Fruit fly (Drosophila melanogaster) whole organism, embryonic: ENCODE results near the gene GC2.

ENCODE experiments used
- ATbp ChIP-seq: fragments of 200-800 bp; sonication (Bioruptor generic); optimal IDR thresholded peaks from 2 replicates; lab custom pipeline; 2017; ENCODE audit warnings: missing biosample characterization, mild to moderate bottlenecking, missing genetic modification characterization, missing genetic modification reagents
- Ada2b ChIP-seq: fragments of 200-800 bp; sonication (Bioruptor generic); IDR thresholded peaks from 2 replicates; pipeline ENCODE4 v1.3.6; 2022; ENCODE audit warnings: missing biosample characterization, missing genetic modification characterization
- BtbVII ChIP-seq: fragments of 200-800 bp; sonication (Bioruptor generic); optimal IDR thresholded peaks from 3 replicates; lab custom pipeline; 2017; ENCODE audit warnings: missing biosample characterization, mild to moderate bottlenecking, missing genetic modification characterization
- CG11695 ChIP-seq: fragments of 200-800 bp; sonication (Bioruptor generic); IDR thresholded peaks from 3 replicates; pipeline ENCODE4 v1.3.6; 2022; ENCODE audit warnings: missing biosample characterization, missing genetic modification characterization
- CG12155 ChIP-seq: fragments of 200-800 bp; sonication (Bioruptor generic); optimal IDR thresholded peaks from 3 replicates; lab custom pipeline; 2016; ENCODE audit warnings: missing biosample characterization, missing genetic modification characterization
- CG12299 ChIP-seq: fragments of 200-800 bp; sonication (Bioruptor generic); optimal IDR thresholded peaks from 2 replicates; lab custom pipeline; 2018; ENCODE audit warnings: missing biosample characterization, mild to moderate bottlenecking, missing genetic modification characterization
- CG14710 ChIP-seq: fragments of 200-800 bp; sonication (Bioruptor generic); optimal IDR thresholded peaks from 3 replicates; lab custom pipeline; 2019; ENCODE audit warnings: missing biosample characterization, mild to moderate bottlenecking, missing genetic modification characterization, moderate library complexity
- CG16815 ChIP-seq: fragments of 200-800 bp; sonication (Bioruptor generic); optimal IDR thresholded peaks from 3 replicates; lab custom pipeline; 2017; ENCODE audit warnings: missing biosample characterization, mild to moderate bottlenecking, missing genetic modification characterization
- CG17612 ChIP-seq: fragments of 200-800 bp; sonication (Bioruptor generic); IDR thresholded peaks from 2 replicates; pipeline ENCODE4 v1.3.6; 2022; ENCODE audit warnings: missing biosample characterization, missing genetic modification characterization
- CG30020 ChIP-seq: fragments of 200-800 bp; optimal IDR thresholded peaks from 2 replicates; lab custom pipeline; 2019; ENCODE audit warnings: missing biosample characterization, mild to moderate bottlenecking, missing genetic modification characterization, moderate library complexity
- CG32532 ChIP-seq: fragments of 200-800 bp; sonication (Bioruptor generic); IDR thresholded peaks from 2 replicates; pipeline ENCODE4 v1.3.6; 2022; ENCODE audit warnings: missing biosample characterization, missing genetic modification characterization
- CG3407 ChIP-seq: fragments of 200-800 bp; sonication (Bioruptor generic); optimal IDR thresholded peaks from 2 replicates; lab custom pipeline; 2018; ENCODE audit warnings: missing biosample characterization, mild to moderate bottlenecking, missing genetic modification characterization
- CG3726 ChIP-seq: fragments of 200-800 bp; sonication (Bioruptor generic); IDR thresholded peaks from 3 replicates; pipeline ENCODE4, ENCODE4 v1.3.6; 2022; ENCODE audit warnings: missing biosample characterization, missing genetic modification characterization
- CG43689 ChIP-seq: fragments of 200-800 bp; sonication (Bioruptor generic); IDR thresholded peaks from 2 replicates; pipeline ENCODE4 v1.3.6; 2022; ENCODE audit warnings: missing biosample characterization, missing genetic modification characterization
- CG5953 ChIP-seq: fragments of 200-800 bp; sonication (Bioruptor generic); IDR thresholded peaks from 2 replicates; pipeline ENCODE4 v1.3.6; 2022; ENCODE audit warnings: missing biosample characterization, missing genetic modification characterization
- CG6654 ChIP-seq: fragments of 200-800 bp; sonication (Bioruptor generic); optimal IDR thresholded peaks from 2 replicates; lab custom pipeline; 2017; ENCODE audit warnings: missing biosample characterization, mild to moderate bottlenecking, missing genetic modification characterization
- CG6791 ChIP-seq: fragments of 200-800 bp; sonication (Bioruptor generic); IDR thresholded peaks from 3 replicates; pipeline ENCODE4 v1.3.6; 2022; ENCODE audit warnings: missing biosample characterization, missing genetic modification characterization; ENCODE audit not compliant: partially characterized antibody
- CG7786 ChIP-seq: fragments of 200-800 bp; sonication (Bioruptor generic); optimal IDR thresholded peaks from 2 replicates; lab custom pipeline; 2016; ENCODE audit warnings: missing biosample characterization, missing genetic modification characterization
- CG9932 ChIP-seq: fragments of 200-800 bp; sonication (Bioruptor generic); IDR thresholded peaks from 2 replicates; pipeline ENCODE4 v1.3.6; 2022; ENCODE audit warnings: missing biosample characterization, missing genetic modification characterization
- CoRest ChIP-seq: fragments of 200-800 bp; sonication (Bioruptor generic); optimal IDR thresholded peaks from 3 replicates; lab custom pipeline; 2018; ENCODE audit warnings: missing biosample characterization, mild to moderate bottlenecking, missing genetic modification characterization, moderate library complexity
- Deaf1 ChIP-seq: fragments of 200-800 bp; optimal IDR thresholded peaks from 3 replicates; lab custom pipeline; 2019; ENCODE audit warnings: missing biosample characterization, mild to moderate bottlenecking, missing genetic modification characterization, moderate library complexity
- Dip2 ChIP-seq: fragments of 200-800 bp; sonication (Bioruptor generic); IDR thresholded peaks from 2 replicates; pipeline ENCODE4 v1.3.6; 2022; ENCODE audit warnings: missing biosample characterization, missing genetic modification characterization
- Drgx ChIP-seq: fragments of 200-800 bp; sonication (Bioruptor generic); IDR thresholded peaks from 2 replicates; pipeline ENCODE4 v1.3.6; 2022; ENCODE audit warnings: missing biosample characterization, missing genetic modification characterization
- H15 ChIP-seq: fragments of 200-800 bp; sonication (Bioruptor generic); IDR thresholded peaks from 3 replicates; pipeline ENCODE4 v1.3.6; 2022; ENCODE audit warnings: missing biosample characterization, missing genetic modification characterization
- HLH3B ChIP-seq: fragments of 200-800 bp; sonication (Bioruptor generic); IDR thresholded peaks from 2 replicates; pipeline ENCODE4 v1.3.6; 2022; ENCODE audit warnings: missing biosample characterization, missing genetic modification characterization
- Hmr ChIP-seq: fragments of 200-800 bp; sonication (Bioruptor generic); optimal IDR thresholded peaks from 3 replicates; lab custom pipeline; 2017; ENCODE audit warnings: mild to moderate bottlenecking, missing biosample characterization, missing genetic modification reagents, missing genetic modification characterization
- MBD-R2 ChIP-seq: fragments of 200-800 bp; sonication (Bioruptor generic); IDR thresholded peaks from 2 replicates; pipeline ENCODE4 v1.3.6; 2022; ENCODE audit warnings: missing biosample characterization, missing genetic modification characterization
- MESR4 ChIP-seq: fragments of 200-800 bp; sonication (Bioruptor generic); optimal IDR thresholded peaks from 2 replicates; lab custom pipeline; 2018; ENCODE audit warnings: missing biosample characterization, mild to moderate bottlenecking, missing genetic modification characterization, moderate library complexity
- MTF-1 ChIP-seq: fragments of 200-800 bp; sonication (Bioruptor generic); optimal IDR thresholded peaks from 2 replicates; lab custom pipeline; 2018; ENCODE audit warnings: missing biosample characterization, mild to moderate bottlenecking, missing genetic modification characterization, borderline replicate concordance
- Mes4 ChIP-seq: fragments of 200-800 bp; sonication (Bioruptor generic); optimal IDR thresholded peaks from 2 replicates; lab custom pipeline; 2016; ENCODE audit warnings: missing biosample characterization, missing genetic modification characterization
- Myb ChIP-seq: fragments of 200-800 bp; sonication (Bioruptor generic); optimal IDR thresholded peaks from 2 replicates; lab custom pipeline; 2016; ENCODE audit warnings: missing biosample characterization, missing genetic modification characterization
- Optix ChIP-seq: fragments of 200-800 bp; sonication (Bioruptor generic); IDR thresholded peaks from 3 replicates; pipeline ENCODE4 v1.3.6; 2022; ENCODE audit warnings: missing biosample characterization, missing genetic modification characterization
- Sox100B ChIP-seq: fragments of 200-800 bp; sonication (Bioruptor generic); optimal IDR thresholded peaks from 3 replicates; lab custom pipeline; 2018; ENCODE audit warnings: missing biosample characterization, mild to moderate bottlenecking, missing genetic modification characterization
- Ssrp ChIP-seq: fragments of 200-800 bp; sonication (Bioruptor generic); optimal IDR thresholded peaks from 2 replicates; lab custom pipeline; 2018; ENCODE audit warnings: missing biosample characterization, mild to moderate bottlenecking, missing genetic modification characterization, moderate library complexity
- Xbp1 ChIP-seq: fragments of 200-800 bp; sonication (Bioruptor generic); optimal IDR thresholded peaks from 3 replicates; lab custom pipeline; 2016; ENCODE audit warnings: missing biosample characterization, mild to moderate bottlenecking, missing genetic modification characterization
- bcd ChIP-seq: fragments of 200-800 bp; sonication (Bioruptor generic); optimal IDR thresholded peaks from 2 replicates; lab custom pipeline; 2017; ENCODE audit warnings: missing biosample characterization, mild to moderate bottlenecking, missing genetic modification characterization
- dimm ChIP-seq: fragments of 200-800 bp; sonication (Bioruptor generic); IDR thresholded peaks from 2 replicates; pipeline ENCODE4 v1.3.6; 2022; ENCODE audit warnings: missing biosample characterization, missing genetic modification characterization
- gce ChIP-seq: fragments of 200-800 bp; sonication (Bioruptor generic); IDR thresholded peaks from 3 replicates; pipeline ENCODE4 v1.3.6; 2022; ENCODE audit warnings: missing biosample characterization, missing genetic modification characterization
- gcm ChIP-seq: fragments of 200-800 bp; sonication (Bioruptor generic); optimal IDR thresholded peaks from 2 replicates; lab custom pipeline; 2019; ENCODE audit warnings: missing biosample characterization, mild to moderate bottlenecking, missing genetic modification characterization, moderate library complexity
- grau ChIP-seq: fragments of 200-800 bp; optimal IDR thresholded peaks from 3 replicates; lab custom pipeline; 2019; ENCODE audit warnings: missing biosample characterization, mild to moderate bottlenecking, missing genetic modification characterization, moderate library complexity
- gsb-n ChIP-seq: fragments of 200-800 bp; sonication (Bioruptor generic); optimal IDR thresholded peaks from 3 replicates; lab custom pipeline; 2018; ENCODE audit warnings: missing biosample characterization, mild to moderate bottlenecking, missing genetic modification characterization
- luna ChIP-seq: fragments of 200-800 bp; sonication (Bioruptor generic); optimal IDR thresholded peaks from 2 replicates; lab custom pipeline; 2016; ENCODE audit warnings: missing biosample characterization, missing genetic modification characterization
- pan ChIP-seq, 4 experiments: fragments of >200 bp in 3 of 4; fragments of 200-800 bp in 1 of 4; sonication (Bioruptor generic) in 1 of 4; optimal IDR thresholded peaks in 3 of 4; IDR thresholded peaks in 1 of 4; 2 replicates each; pipeline versions ENCODE4 v1.3.6 to Lab custom; 2017 to 2022; ENCODE audit warnings: missing biosample characterization in 2 of 4, missing genetic modification characterization in 2 of 4, mixed read lengths in 1 of 4
- phol ChIP-seq: fragments of 200-800 bp; sonication (Bioruptor generic); optimal IDR thresholded peaks from 3 replicates; lab custom pipeline; 2018; ENCODE audit warnings: missing biosample characterization, mild to moderate bottlenecking, missing genetic modification characterization, moderate library complexity
- rib ChIP-seq: fragments of 200-800 bp; sonication (Bioruptor generic); IDR thresholded peaks from 2 replicates; pipeline ENCODE4 v1.3.6; 2022; ENCODE audit warnings: missing biosample characterization, missing genetic modification characterization
- sna ChIP-seq: fragments of 200-800 bp; sonication (Bioruptor generic); IDR thresholded peaks from 2 replicates; pipeline ENCODE4 v1.3.6; 2022; ENCODE audit warnings: missing biosample characterization, missing genetic modification characterization; ENCODE audit not compliant: partially characterized antibody
- tin ChIP-seq: fragments of 200-800 bp; sonication (Bioruptor generic); optimal IDR thresholded peaks from 3 replicates; lab custom pipeline; 2016; ENCODE audit warnings: missing biosample characterization, missing genetic modification characterization
- trh ChIP-seq: fragments of 200-800 bp; sonication (Bioruptor generic); optimal IDR thresholded peaks from 2 replicates; lab custom pipeline; 2016; ENCODE audit warnings: missing biosample characterization, missing genetic modification characterization
- unpg ChIP-seq: fragments of 200-800 bp; sonication (Bioruptor generic); optimal IDR thresholded peaks from 3 replicates; lab custom pipeline; 2018; ENCODE audit warnings: missing biosample characterization, mild to moderate bottlenecking, missing genetic modification characterization, moderate library complexity
- z ChIP-seq: fragments of 200-800 bp; sonication (Bioruptor generic); IDR thresholded peaks from 3 replicates; pipeline ENCODE4 v1.3.6; 2022; ENCODE audit warnings: missing biosample characterization, missing genetic modification characterization

Gene GC2

dm6 chr3R:11967262-11968029 lies 4.0 kb upstream of the GC2 start, which contains the start of the genes CG12213 and GC1 (continued):
- TF ChIP-seq Mes4 (GFP tag; lab: Kevin White, UChicago), result no peak
- TF ChIP-seq trh (GFP tag; lab: Kevin White, UChicago), result no peak
- no peak for TF ChIP-seq CG11695 (GFP tag; lab: Robert Waterston, UW)
- TF ChIP-seq H15 (GFP tag; lab: Robert Waterston, UW), result no peak
- TF ChIP-seq CG3726 (GFP tag; lab: Robert Waterston, UW), result no peak
- no peak for TF ChIP-seq CG16815 (GFP tag; lab: Kevin White, UChicago)
- peak; percentile 59 for TF ChIP-seq CG30020
- peak; percentile 69 for TF ChIP-seq MESR4 (GFP tag; lab: Kevin White, UChicago)
- no peak for TF ChIP-seq CG32532 (GFP tag; lab: Robert Waterston, UW)
- TF ChIP-seq bcd, result no peak
- TF ChIP-seq dimm (GFP tag; lab: Robert Waterston, UW), result no peak
- no peak for TF ChIP-seq Ada2b (GFP tag; lab: Robert Waterston, UW)
- TF ChIP-seq CG17612 (GFP tag; lab: Robert Waterston, UW), result no peak
- no peak for TF ChIP-seq gcm (GFP tag; lab: Kevin White, UChicago)
- no peak for TF ChIP-seq CG7786
- peak; percentile 40 for TF ChIP-seq CG12155 (GFP tag; lab: Kevin White, UChicago)
- TF ChIP-seq CG3407 (GFP tag; lab: Kevin White, UChicago), result no peak
- no peak for TF ChIP-seq MTF-1 (GFP tag; lab: Kevin White, UChicago)
- TF ChIP-seq Drgx (GFP tag; lab: Robert Waterston, UW), result no peak
- peak; percentile 36 for TF ChIP-seq Xbp1
- TF ChIP-seq Optix (GFP tag; lab: Robert Waterston, UW), result no peak
- peak; percentile 73; the same call in 1 of the 2 replicates for TF ChIP-seq CG9932 (GFP tag; lab: Robert Waterston, UW)
- TF ChIP-seq grau (tag; lab: Kevin White, UChicago), result peak; percentile 43
- TF ChIP-seq HLH3B (GFP tag; lab: Robert Waterston, UW), result no peak
- TF ChIP-seq Sox100B (GFP tag; lab: Kevin White, UChicago), result peak; percentile 3
- TF ChIP-seq CoRest (tag; lab: Kevin White, UChicago), result peak; percentile 63
- TF ChIP-seq sna, result peak; percentile 99
- TF ChIP-seq MBD-R2, result peak; percentile 62
- TF ChIP-seq CG12299, result peak; percentile 24
- TF ChIP-seq CG14710, result peak; percentile 89
- TF ChIP-seq z (GFP tag; lab: Robert Waterston, UW), result no peak
- peak; percentile 94 for TF ChIP-seq CG6791 (GFP tag; lab: Robert Waterston, UW)
- TF ChIP-seq pan (optimal IDR thresholded peaks at IDR 0.05; lab: Kevin White, UChicago), result no peak
- peak in 1 of 2 experiments; percentile 28 for TF ChIP-seq pan (GFP tag; optimal IDR thresholded peaks at IDR 0.05 in 1 of 2, IDR thresholded peaks at IDR 0.05 in 1 of 2)
- no peak for TF ChIP-seq luna (GFP tag; lab: Kevin White, UChicago)
- peak; percentile 9 for TF ChIP-seq Deaf1 (tag; lab: Kevin White, UChicago)
- TF ChIP-seq CG5953, result no peak
- TF ChIP-seq CG43689 (GFP tag; lab: Robert Waterston, UW), result no peak
- TF ChIP-seq rib (GFP tag; lab: Robert Waterston, UW), result no peak
- TF ChIP-seq gsb-n (tag; lab: Kevin White, UChicago), result peak; percentile 34
- no peak for TF ChIP-seq Ssrp (tag; lab: Kevin White, UChicago)
- TF ChIP-seq tin (GFP tag; lab: Kevin White, UChicago), result peak; percentile 24
- TF ChIP-seq Myb (GFP tag; lab: Kevin White, UChicago), result peak; percentile 30
- TF ChIP-seq Dip2 (GFP tag; lab: Robert Waterston, UW), result no peak
- peak; percentile 37 for TF ChIP-seq Hmr (GFP tag; lab: Kevin White, UChicago)
- TF ChIP-seq gce (GFP tag; lab: Robert Waterston, UW), result no peak
- peak; percentile 70 for TF ChIP-seq phol (tag; lab: Kevin White, UChicago)
- TF ChIP-seq ATbp, result no peak
- TF ChIP-seq CG6654 (GFP tag; lab: Kevin White, UChicago), result no peak
- TF ChIP-seq unpg (GFP tag; lab: Kevin White, UChicago), result no peak
- no peak for TF ChIP-seq BtbVII (GFP tag; lab: Kevin White, UChicago)
